Worm (Caenorhabditis elegans) whole organism, early embryonic: ENCODE measurements around the gene far-7.

Experiments used
- F13C5.2 ChIP-seq: sonication (generic microtip); optimal IDR thresholded peaks from 2 replicates; lab custom pipeline; 2017; ENCODE audit warnings: mild to moderate bottlenecking, missing genetic modification characterization, inconsistent platforms, missing compliant biosample characterization
- ama-1 ChIP-seq: fragments of 150-350 bp; optimal IDR thresholded peaks from 2 replicates; lab custom pipeline; 2014
- ceh-36 ChIP-seq: sonication (generic microtip); optimal IDR thresholded peaks from 2 replicates; lab custom pipeline; 2016; ENCODE audit warnings: missing genetic modification characterization, inconsistent platforms, missing compliant biosample characterization
- flt-1 ChIP-seq: fragments of 200-800 bp; sonication (Bioruptor generic); IDR thresholded peaks from 2 replicates; pipeline ENCODE4 v1.3.6; 2022; ENCODE audit warnings: missing genetic modification characterization, missing compliant biosample characterization
- hmg-4 ChIP-seq: fragments of 200-800 bp; sonication (Bioruptor generic); optimal IDR thresholded peaks from 2 replicates; lab custom pipeline; 2018; ENCODE audit warnings: mild to moderate bottlenecking, missing genetic modification characterization, missing compliant biosample characterization

DNA sequence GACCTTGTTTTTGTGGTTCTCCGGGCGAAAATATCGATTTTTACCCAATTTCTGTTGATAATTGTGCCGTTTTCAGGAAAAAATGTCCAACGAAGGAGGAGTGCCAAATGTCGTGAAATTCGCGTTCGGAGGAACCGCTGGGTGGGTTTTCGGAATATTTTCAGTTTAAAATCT is 33.2 kb upstream of the far-7 start, which contains the start of gene misc-1:
- TF ChIP-seq ama-1 (lab: Kevin White, UChicago), result no peak
- no peak for TF ChIP-seq flt-1 (GFP tag; lab: Robert Waterston, UW)
- no peak for TF ChIP-seq F13C5.2 (tag; lab: Kevin White, UChicago)
- TF ChIP-seq hmg-4 (GFP tag; lab: Kevin White, UChicago), result no peak
- no peak for TF ChIP-seq ceh-36 (tag; lab: Kevin White, UChicago)
